Fruit fly (Drosophila melanogaster): ENCODE measurements around the gene CG14443.

CG14443 gene

dm6 chrX:6614266-6614665 lies 19.5 kb upstream of the CG14443 start (continued):
- TF ChIP-seq CG31441 (GFP tag; IDR thresholded peaks at IDR 0.05) (peak; percentile 25; the same call in 1 of the 2 replicates), Jarid2 (GFP tag; optimal IDR thresholded peaks at IDR 0.05) (peak; percentile 34), Ravus (GFP tag; IDR thresholded peaks at IDR 0.05) (no peak), CG33213 (GFP tag; optimal IDR thresholded peaks at IDR 0.05) (peak; percentile 22), CG7786 (GFP tag; optimal IDR thresholded peaks at IDR 0.05) (no peak), CG4360 (GFP tag; IDR thresholded peaks at IDR 0.05) (no peak), CG8359 (GFP tag; optimal IDR thresholded peaks at IDR 0.05; ENCODE audit: borderline replicate concordance) (no peak), aop (GFP tag; IDR thresholded peaks at IDR 0.05) (no peak), CG2202 (tag; optimal IDR thresholded peaks at IDR 0.05) (peak; percentile 45), CG10462 (GFP tag; optimal IDR thresholded peaks at IDR 0.05) (no peak), CG12769 (tag; optimal IDR thresholded peaks at IDR 0.05) (peak; percentile 54), CG6683 (GFP tag; optimal IDR thresholded peaks at IDR 0.05) (peak; percentile 48), Hey (tag; optimal IDR thresholded peaks at IDR 0.05) (peak; percentile 54), Spps (tag; optimal IDR thresholded peaks at IDR 0.05) (peak; percentile 20), pum (GFP tag; optimal IDR thresholded peaks at IDR 0.05) (peak; percentile 7), CG3995 (GFP tag; optimal IDR thresholded peaks at IDR 0.05) (no peak), her (GFP tag; optimal IDR thresholded peaks at IDR 0.05) (no peak), luna (GFP tag; optimal IDR thresholded peaks at IDR 0.05) (no peak), CG9876 (GFP tag; optimal IDR thresholded peaks at IDR 0.05) (no peak), CG8924 (tag; optimal IDR thresholded peaks at IDR 0.05) (peak; percentile 16), E2f1 (GFP tag; IDR thresholded peaks at IDR 0.05) (no peak), CG10274 (GFP tag; optimal IDR thresholded peaks at IDR 0.05) (peak; percentile 4), CG6272 (GFP tag; IDR thresholded peaks at IDR 0.05) (no peak), knrl (GFP tag; IDR thresholded peaks at IDR 0.05; ENCODE audit: partially characterized antibody) (no peak), CG5245 (GFP tag; optimal IDR thresholded peaks at IDR 0.05) (no peak), ssp (GFP tag; IDR thresholded peaks at IDR 0.05) (no peak), CG13775 (GFP tag; optimal IDR thresholded peaks at IDR 0.05) (no peak), CG2120 (GFP tag; optimal IDR thresholded peaks at IDR 0.05) (peak; percentile 13), Mrtf (GFP tag; IDR thresholded peaks at IDR 0.05) (no peak), ase (GFP tag; IDR thresholded peaks at IDR 0.05) (no peak), ranshi (GFP tag; IDR thresholded peaks at IDR 0.05) (peak; percentile 17; the same call in 1 of the 2 replicates), CkIIα-i1 (GFP tag; IDR thresholded peaks at IDR 0.05) (no peak), CG34224 (GFP tag; IDR thresholded peaks at IDR 0.05; ENCODE audit: partially characterized antibody) (no peak), Hr3 (GFP tag; optimal IDR thresholded peaks at IDR 0.05) (no peak), kay (GFP tag; optimal IDR thresholded peaks at IDR 0.05) (no peak), Abd-B (GFP tag; optimal IDR thresholded peaks at IDR 0.05) (no peak), dati (GFP tag; IDR thresholded peaks at IDR 0.05) (no peak), CG12744 (GFP tag; optimal IDR thresholded peaks at IDR 0.05) (no peak), CG13296 (GFP tag; optimal IDR thresholded peaks at IDR 0.05) (peak; percentile 53), Sin3A (optimal IDR thresholded peaks at IDR 0.05) (no peak), sqz (GFP tag; optimal IDR thresholded peaks at IDR 0.05) (peak; percentile 37), CG4820 (GFP tag; optimal IDR thresholded peaks at IDR 0.05) (no peak), cwo (GFP tag; optimal IDR thresholded peaks at IDR 0.05) (peak; percentile 9), ab (GFP tag; optimal IDR thresholded peaks at IDR 0.05) (no peak), CG12299 (tag; optimal IDR thresholded peaks at IDR 0.05) (no peak), slou (GFP tag; optimal IDR thresholded peaks at IDR 0.05) (no peak), vvl (GFP tag; IDR thresholded peaks at IDR 0.05) (peak; percentile 34; the same call in 1 of the 2 replicates), CG15269 (tag; optimal IDR thresholded peaks at IDR 0.05) (peak; percentile 37), gce (GFP tag; IDR thresholded peaks at IDR 0.05) (no peak), CG11247 (GFP tag; IDR thresholded peaks at IDR 0.05) (no peak), Xbp1 (GFP tag; optimal IDR thresholded peaks at IDR 0.05) (no peak), Neu2 (GFP tag; optimal IDR thresholded peaks at IDR 0.05; ENCODE audit: borderline replicate concordance) (no peak), CG15696 (tag; optimal IDR thresholded peaks at IDR 0.05) (peak; percentile 71)

Data from whole organism, embryonic.